Fruit fly (Drosophila melanogaster): Measurements from ENCODE around the gene CG7362.

Gene CG7362

DNA sequence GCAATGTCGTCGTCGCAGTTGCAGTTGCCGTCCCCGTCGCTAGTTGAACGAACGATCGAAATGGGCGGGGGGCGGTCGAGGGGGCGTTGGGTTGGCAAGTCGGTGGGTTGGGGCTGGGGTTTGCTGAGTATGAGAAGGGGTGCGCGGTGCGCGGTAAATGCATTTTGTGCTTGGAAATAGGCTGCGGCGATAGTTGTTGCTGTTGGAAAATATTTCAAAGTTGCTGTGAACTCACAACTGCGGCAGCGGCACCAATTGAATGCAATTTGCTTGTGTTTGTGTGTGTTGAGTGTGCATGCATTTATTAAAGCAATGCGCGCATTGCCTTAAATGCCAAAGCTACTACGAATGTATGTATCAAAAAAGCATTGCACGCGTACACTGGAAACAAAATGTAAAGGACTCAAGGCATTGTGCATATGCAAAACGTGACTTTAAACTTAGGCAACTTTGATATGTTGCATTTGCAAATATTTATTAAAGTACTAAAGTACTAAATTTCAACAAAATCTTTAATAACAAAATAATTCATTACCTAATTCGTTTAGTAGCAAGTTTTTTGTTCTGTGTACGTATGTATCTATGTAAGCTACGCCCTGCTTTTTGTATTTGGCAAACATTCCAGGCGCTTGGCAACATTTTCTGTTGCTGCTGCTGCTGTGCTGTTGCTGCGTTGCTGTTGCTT lies 39.2 kb downstream of the CG7362 start:
- peak in 1 of 2 experiments; percentile 43 for TF ChIP-seq foxo (GFP tag; optimal IDR thresholded peaks at IDR 0.05)
- TF ChIP-seq rgr (GFP tag; optimal IDR thresholded peaks at IDR 0.05), result peak; percentile 37
- no peak for TF ChIP-seq GATAd (GFP tag; optimal IDR thresholded peaks at IDR 0.05)
- TF ChIP-seq Hnf4 (GFP tag; optimal IDR thresholded peaks at IDR 0.05), result peak; percentile 7
- peak; percentile 9 for TF ChIP-seq Dfd (GFP tag; optimal IDR thresholded peaks at IDR 0.05)
- peak; percentile 50 for TF ChIP-seq ey (GFP tag; optimal IDR thresholded peaks at IDR 0.05)
- TF ChIP-seq fru (GFP tag; optimal IDR thresholded peaks at IDR 0.05), result peak; percentile 27
- peak; percentile 27 for TF ChIP-seq tai (GFP tag; optimal IDR thresholded peaks at IDR 0.05)
- TF ChIP-seq pan (optimal IDR thresholded peaks at IDR 0.05), result no peak
- TF ChIP-seq sv (GFP tag; optimal IDR thresholded peaks at IDR 0.05), result no peak
- peak; percentile 33 for TF ChIP-seq br (GFP tag; optimal IDR thresholded peaks at IDR 0.05)
- TF ChIP-seq HLH106 (tag; optimal IDR thresholded peaks at IDR 0.05), result peak; percentile 2
- peak; percentile 57 for TF ChIP-seq h (GFP tag; optimal IDR thresholded peaks at IDR 0.05)

DNA sequence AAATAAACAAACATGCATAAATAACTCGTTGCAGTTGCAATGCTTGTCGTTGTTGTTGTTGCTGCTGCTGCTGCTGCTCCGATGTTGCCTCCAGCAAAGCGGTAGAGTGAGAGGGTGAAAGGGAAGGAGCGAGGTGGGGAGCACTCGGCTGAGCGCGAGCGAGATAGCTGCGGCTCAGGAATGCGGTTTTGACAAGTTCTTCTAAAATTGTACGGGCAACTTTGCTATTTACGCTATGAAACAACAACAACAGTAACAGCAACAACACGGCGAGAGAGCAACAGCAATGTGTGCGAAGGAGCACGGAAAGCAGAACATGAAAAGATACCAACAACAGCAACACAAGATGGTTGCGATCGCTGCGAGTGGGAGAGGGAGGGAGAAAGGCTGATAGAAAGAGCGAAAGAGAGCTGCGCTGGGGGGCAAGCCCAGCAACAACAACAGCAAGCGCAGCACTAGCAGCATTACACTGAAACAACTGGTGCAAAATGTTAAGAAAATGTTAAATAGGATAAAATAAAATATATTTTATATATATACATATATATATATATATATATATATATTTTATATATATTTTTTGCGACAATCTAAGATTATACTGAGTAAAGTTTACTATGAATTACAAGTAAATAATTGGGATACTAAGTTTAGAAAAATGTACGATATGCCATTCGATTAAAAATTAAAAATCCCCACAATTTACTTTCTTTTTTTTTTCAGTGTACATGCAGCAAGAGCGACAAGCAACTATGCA lies 39.9 kb downstream of the CG7362 start:
- TF ChIP-seq br (GFP tag; optimal IDR thresholded peaks at IDR 0.05) (no peak), psq (GFP tag; optimal IDR thresholded peaks at IDR 0.05) (peak; percentile 78), Sp1 (GFP tag; optimal IDR thresholded peaks at IDR 0.05) (peak; percentile 39), Dfd (GFP tag; optimal IDR thresholded peaks at IDR 0.05) (no peak), HLH106 (tag; optimal IDR thresholded peaks at IDR 0.05) (peak; percentile 12), CG9705 (GFP tag; optimal IDR thresholded peaks at IDR 0.05) (no peak), usp (GFP tag; optimal IDR thresholded peaks at IDR 0.05) (no peak), Myc (optimal IDR thresholded peaks at IDR 0.05) (no peak)

DNA sequence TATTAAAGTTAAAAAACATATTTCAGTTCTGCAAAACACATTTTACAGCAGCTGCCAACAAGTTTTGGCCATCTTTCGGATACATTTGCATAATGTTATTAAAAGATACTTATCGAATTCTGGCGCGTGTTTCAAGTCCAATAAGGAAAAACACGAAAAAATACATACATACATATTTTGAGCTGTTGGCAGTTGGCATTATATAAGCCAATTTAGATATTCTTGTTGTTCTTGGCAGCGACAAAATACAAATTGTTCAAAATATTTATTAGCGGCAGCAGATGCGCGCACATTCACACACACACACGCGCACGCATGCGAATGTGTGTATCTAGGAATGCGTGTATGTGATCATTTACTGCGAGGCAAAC lies 40.5 kb downstream of the CG7362 start:
- TF ChIP-seq Hnf4 (GFP tag; optimal IDR thresholded peaks at IDR 0.05) (no peak), Rel (GFP tag; optimal IDR thresholded peaks at IDR 0.05) (no peak), Rel (tag; optimal IDR thresholded peaks at IDR 0.05) (no peak), Dfd (GFP tag; optimal IDR thresholded peaks at IDR 0.05) (no peak), woc (GFP tag; optimal IDR thresholded peaks at IDR 0.05) (no peak), usp (GFP tag; optimal IDR thresholded peaks at IDR 0.05) (no peak), brk (GFP tag; optimal IDR thresholded peaks at IDR 0.05) (no peak), N (GFP tag; optimal IDR thresholded peaks at IDR 0.05) (no peak), Abd-B (GFP tag; optimal IDR thresholded peaks at IDR 0.05) (no peak), Sp1 (GFP tag; optimal IDR thresholded peaks at IDR 0.05) (no peak), dsf (GFP tag; optimal IDR thresholded peaks at IDR 0.05; ENCODE audit: borderline replicate concordance) (no peak), Mio (GFP tag; optimal IDR thresholded peaks at IDR 0.05) (no peak), rgr (GFP tag; optimal IDR thresholded peaks at IDR 0.05) (no peak)

- TF ChIP-seq GATAd (GFP tag; optimal IDR thresholded peaks at IDR 0.05), result no peak
- TF ChIP-seq sage (GFP tag; optimal IDR thresholded peaks at IDR 0.05), result no peak
- no peak for TF ChIP-seq Myc (optimal IDR thresholded peaks at IDR 0.05)
- no peak for TF ChIP-seq Rel (GFP tag; optimal IDR thresholded peaks at IDR 0.05)
- TF ChIP-seq Rel (tag; optimal IDR thresholded peaks at IDR 0.05), result peak; percentile 9
- TF ChIP-seq Mio (GFP tag; optimal IDR thresholded peaks at IDR 0.05), result no peak
- TF ChIP-seq lola (GFP tag; optimal IDR thresholded peaks at IDR 0.05), result no peak
These were observed 41.0 kb downstream of the CG7362 start for dm6 chr3R:14713110-14713713.

DNA sequence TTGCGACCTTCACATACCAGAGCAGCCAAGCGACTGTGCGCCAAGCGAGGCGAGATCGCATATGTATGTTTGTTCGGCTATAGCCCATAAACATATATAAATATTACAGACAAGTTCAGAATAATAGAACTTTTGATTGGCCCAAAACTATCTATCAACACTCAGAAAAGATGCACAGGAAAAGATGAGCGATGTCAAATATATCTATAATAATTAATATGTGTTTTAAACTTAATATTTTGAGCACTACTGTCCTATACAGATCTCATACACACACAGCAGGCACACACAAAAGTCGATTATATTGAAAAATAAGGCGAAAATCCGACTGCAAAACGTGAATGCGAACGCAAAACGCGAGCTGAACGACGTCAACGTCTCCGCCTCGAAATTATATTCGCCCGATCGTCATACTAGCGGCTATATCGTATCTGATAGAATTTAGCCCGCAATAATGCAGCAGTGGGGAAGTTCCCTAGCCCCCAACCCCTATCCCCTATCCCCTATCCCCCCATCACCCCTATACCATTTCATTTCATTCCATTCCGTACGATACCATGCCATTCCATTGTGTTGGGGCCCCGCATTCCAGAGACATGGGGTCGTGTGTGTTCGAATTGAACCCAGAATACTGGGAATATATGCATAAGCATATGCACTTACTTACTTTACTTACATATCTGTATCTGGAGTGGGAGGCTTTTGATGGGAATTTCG lies 42.7 kb downstream of the CG7362 start:
- TF ChIP-seq jim (GFP tag; optimal IDR thresholded peaks at IDR 0.05) (no peak), OdsH (GFP tag; optimal IDR thresholded peaks at IDR 0.05) (peak; percentile 11), Hr83 (GFP tag; optimal IDR thresholded peaks at IDR 0.05; ENCODE audit: poor library complexity, severe bottlenecking) (no peak), usp (GFP tag; optimal IDR thresholded peaks at IDR 0.05) (no peak), Rel (GFP tag; optimal IDR thresholded peaks at IDR 0.05) (no peak), Rel (tag; optimal IDR thresholded peaks at IDR 0.05) (peak; percentile 27), Mio (GFP tag; optimal IDR thresholded peaks at IDR 0.05) (no peak), br (GFP tag; optimal IDR thresholded peaks at IDR 0.05) (no peak), Myc (optimal IDR thresholded peaks at IDR 0.05) (no peak), ey (GFP tag; optimal IDR thresholded peaks at IDR 0.05) (peak; percentile 5), h (GFP tag; optimal IDR thresholded peaks at IDR 0.05) (peak; percentile 41), rgr (GFP tag; optimal IDR thresholded peaks at IDR 0.05) (peak; percentile 23), Hnf4 (GFP tag; optimal IDR thresholded peaks at IDR 0.05) (no peak), sage (GFP tag; optimal IDR thresholded peaks at IDR 0.05) (peak; percentile 44)

All from whole organism, wandering third instar larva.